Worm (Caenorhabditis elegans) whole organism, L4/young adult: Measurements from ENCODE around the gene F59H6.15.
"Not testable (repeated sequence)": the region's sequence is repeated elsewhere in the genome, so short reads cannot be mapped to it uniquely, and the experiment has no call there.

ENCODE experiments used
- W03F9.2 ChIP-seq: fragments of 150-350 bp; optimal IDR thresholded peaks from 2 replicates; lab custom pipeline; 2014; ENCODE audit warnings: missing biosample characterization, missing genetic modification characterization
- dao-5 ChIP-seq: sonication (generic microtip); optimal IDR thresholded peaks from 2 replicates; lab custom pipeline; 2016; ENCODE audit warnings: missing genotype, missing genetic modification characterization, moderate library complexity, missing compliant biosample characterization
- him-1 ChIP-seq: sonication (generic microtip); optimal IDR thresholded peaks from 2 replicates; lab custom pipeline; 2016; ENCODE audit warnings: missing genotype, missing genetic modification reagents, missing genetic modification characterization, missing compliant biosample characterization

F59H6.15 gene

DNA sequence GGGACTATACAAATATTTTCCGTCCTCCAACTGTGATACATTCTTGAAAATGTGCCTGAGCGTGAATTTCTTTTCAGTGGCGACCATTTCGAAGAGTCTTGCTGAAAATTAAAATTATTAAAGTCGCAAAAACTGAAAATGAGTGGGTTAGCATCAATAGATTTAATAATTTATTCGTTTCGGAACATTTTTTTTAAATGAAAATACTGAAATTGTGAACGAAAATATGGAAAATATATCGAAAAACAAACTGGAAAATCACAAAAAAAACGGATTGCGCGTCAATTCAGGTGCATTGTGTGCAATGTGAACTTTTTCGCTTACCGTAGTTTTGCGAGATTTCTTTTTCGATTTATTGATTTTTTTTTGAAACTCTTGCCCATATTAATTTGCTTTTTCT, 19.1 kb downstream of the F59H6.15 start, which contains the start of gene bath-5:
Gene bath-5 (minus strand): TSS at position 101 of the 400 bp plus-strand sequence.
- TF ChIP-seq him-1 (tag; lab: Kevin White, UChicago) (no peak), W03F9.2 (tag; lab: Kevin White, UChicago) (no peak), dao-5 (tag; lab: Kevin White, UChicago) (no peak)

DNA sequence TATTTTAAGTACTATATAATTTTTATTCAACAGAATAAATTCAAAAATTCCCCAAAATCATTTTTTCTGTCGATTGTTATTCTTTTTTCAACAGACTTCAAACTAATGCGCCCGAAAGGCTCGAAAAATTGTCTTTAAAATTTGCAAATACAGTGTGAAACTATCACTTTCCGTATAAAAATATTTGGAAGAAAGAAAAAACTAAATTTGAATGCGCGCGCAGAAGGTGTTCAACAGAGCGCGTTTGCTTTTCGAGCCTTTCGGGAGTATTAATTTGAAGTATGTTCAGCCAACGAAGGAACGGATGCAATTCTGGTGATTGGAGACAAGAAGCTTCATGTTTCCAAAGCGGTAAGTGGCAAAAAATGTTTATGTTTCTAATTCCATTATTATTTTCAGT, 19.5 kb downstream of the F59H6.15 start, which contains the start of gene btb-4:
Gene btb-4 (plus strand): TSS at position 35 of the 400 bp plus-strand sequence.
- not testable (repeated sequence) for TF ChIP-seq W03F9.2, him-1, dao-5 (tag; lab: Kevin White, UChicago)

DNA sequence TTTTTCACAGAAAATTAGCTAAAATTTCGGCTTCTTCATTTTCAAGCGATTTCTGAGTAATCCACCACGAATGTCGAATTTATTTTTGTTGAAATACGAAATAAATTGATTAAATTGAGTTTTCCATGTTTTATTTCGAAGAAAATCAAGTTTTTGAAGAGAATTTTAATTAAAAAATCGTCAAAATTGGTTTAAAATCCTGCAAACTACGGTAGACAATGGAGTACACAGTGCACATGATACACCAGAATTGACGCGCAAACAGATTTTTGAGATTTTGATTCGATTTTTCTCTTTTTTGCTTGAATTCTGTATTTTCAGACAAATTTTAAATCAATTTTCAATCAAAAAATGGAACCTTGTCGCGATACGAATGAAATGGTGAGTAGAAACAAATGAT, 20.5 kb downstream of the F59H6.15 start, which contains the start of gene F59H6.14:
Gene F59H6.14 (plus strand): TSS at position 301 of the 400 bp plus-strand sequence.
- TF ChIP-seq him-1 (tag; lab: Kevin White, UChicago) (no peak), W03F9.2 (tag; lab: Kevin White, UChicago) (no peak), dao-5 (tag; lab: Kevin White, UChicago) (no peak)

DNA sequence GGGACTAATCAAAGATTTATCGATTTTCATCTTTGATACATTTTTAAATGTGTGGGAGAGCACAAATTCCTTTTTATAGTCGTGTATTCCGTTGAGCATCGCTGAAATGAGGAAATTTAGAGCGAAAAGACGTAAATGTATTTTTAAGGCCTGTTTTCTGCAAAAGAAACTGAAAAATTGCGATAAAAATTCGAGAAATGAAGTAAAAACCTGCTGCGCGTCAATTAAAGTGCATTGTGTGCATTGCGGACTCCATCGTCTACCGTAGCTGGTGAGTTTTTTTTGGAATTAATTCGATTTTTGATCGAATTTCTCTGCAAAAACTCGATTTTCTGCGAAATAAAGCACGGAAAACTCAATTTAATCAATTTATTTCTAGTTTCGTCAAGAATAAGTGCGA, 26.5 kb downstream of the F59H6.15 start, which contains the start of gene bath-19:
Gene bath-19 (minus strand): TSS at position 101 of the 400 bp plus-strand sequence.
- no peak for TF ChIP-seq W03F9.2 (tag; lab: Kevin White, UChicago)
- no peak for TF ChIP-seq dao-5 (tag; lab: Kevin White, UChicago)
- no peak for TF ChIP-seq him-1 (tag; lab: Kevin White, UChicago)

DNA sequence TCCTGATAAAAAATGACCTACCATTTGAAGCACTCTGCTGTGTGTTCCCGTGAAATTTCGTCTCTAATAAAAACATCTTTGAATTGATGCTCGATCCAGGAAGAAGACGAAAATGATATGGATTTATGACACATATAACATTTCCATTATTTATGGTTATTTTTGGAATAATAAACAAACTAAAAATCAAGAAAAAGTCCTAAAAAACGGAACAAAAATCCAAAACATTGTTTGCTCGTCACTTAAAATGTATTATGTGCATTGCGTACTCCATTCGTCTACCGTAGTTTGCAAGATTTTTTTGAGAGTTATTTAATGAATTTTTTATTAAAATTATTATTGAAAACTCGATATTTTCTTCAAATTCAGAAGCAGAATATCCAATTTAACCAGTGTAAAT, 29.6 kb downstream of the F59H6.15 start, which contains the start of gene bath-20:
Gene bath-20 (minus strand): TSS at position 101 of the 400 bp plus-strand sequence.
- TF ChIP-seq W03F9.2 (tag; lab: Kevin White, UChicago) (no peak), him-1 (tag; lab: Kevin White, UChicago) (no peak), dao-5 (tag; lab: Kevin White, UChicago) (no peak)

DNA sequence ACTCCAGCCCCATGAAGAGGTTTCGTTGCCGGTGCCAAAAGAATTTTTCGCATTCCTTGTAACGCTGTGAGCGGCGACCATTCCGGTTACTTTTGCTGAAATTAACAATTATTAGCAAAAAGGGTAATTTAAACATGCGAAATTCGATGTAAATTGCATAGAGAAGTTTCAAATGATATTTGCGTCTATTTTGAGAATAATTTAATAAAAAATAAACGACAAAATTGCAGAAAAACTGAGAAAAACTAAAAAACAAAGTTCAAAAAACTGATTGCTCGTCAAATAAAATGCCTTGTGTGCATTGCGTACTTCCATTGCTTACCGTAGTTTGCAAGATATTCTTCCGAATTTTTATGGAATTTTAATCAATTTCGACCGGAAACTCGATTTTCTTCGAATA, 32.7 kb downstream of the F59H6.15 start, which contains the start of gene bath-24:
Gene bath-24 (minus strand): TSS at position 101 of the 400 bp plus-strand sequence.
- TF ChIP-seq him-1 (tag; lab: Kevin White, UChicago) = no peak
- no peak for TF ChIP-seq dao-5 (tag; lab: Kevin White, UChicago)
- TF ChIP-seq W03F9.2 (tag; lab: Kevin White, UChicago) = no peak

DNA sequence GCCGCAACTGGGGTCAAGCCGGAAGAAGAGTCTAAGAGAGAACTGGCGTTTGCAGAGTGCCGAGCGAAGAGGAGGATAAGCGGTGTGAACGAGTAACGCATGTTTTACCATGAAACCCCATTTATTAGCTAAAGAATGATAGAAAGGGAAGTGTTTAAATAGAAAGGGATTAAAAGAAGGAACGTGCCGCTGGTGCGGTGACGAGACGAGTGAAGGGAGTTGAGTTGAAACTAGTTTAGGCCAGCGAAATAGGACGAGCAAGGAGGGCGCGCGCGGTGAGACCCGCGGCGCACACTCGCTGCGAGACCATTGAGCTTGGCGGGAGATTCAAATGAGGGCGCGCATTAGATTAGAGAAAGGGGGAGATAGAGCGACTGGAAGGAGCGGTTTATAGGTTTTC, 33.8 kb downstream of the F59H6.15 start, which contains the start of gene math-1:
Gene math-1 (minus strand): TSS at position 101 of the 400 bp plus-strand sequence.
- TF ChIP-seq W03F9.2, him-1, dao-5 (tag; lab: Kevin White, UChicago): not testable (repeated sequence)

DNA sequence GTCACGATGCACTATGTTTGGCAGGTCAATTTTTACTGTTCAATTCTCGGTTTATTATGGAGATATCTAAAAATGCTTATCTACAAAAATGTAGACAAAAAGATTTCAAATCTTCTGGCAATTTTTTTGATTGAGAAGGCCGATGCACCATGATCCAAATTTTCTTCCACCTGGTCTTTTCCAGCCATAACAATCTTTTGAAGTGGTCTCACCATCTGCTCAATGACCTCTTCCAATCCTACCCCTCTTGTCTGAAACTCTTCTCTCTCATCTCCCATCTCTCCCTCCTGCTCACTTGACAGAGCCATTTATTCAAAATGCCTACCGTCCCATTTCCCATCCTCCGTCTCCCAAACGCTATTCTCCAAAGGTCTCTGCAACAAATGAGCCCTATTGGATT, 38.6 kb downstream of the F59H6.15 start, which contains the start of gene fbxb-35:
Gene fbxb-35 (plus strand): TSS at position 301 of the 400 bp plus-strand sequence.
- TF ChIP-seq W03F9.2 (tag; lab: Kevin White, UChicago) (no peak), dao-5 (tag; lab: Kevin White, UChicago) (no peak), him-1 (tag; lab: Kevin White, UChicago) (no peak)

DNA sequence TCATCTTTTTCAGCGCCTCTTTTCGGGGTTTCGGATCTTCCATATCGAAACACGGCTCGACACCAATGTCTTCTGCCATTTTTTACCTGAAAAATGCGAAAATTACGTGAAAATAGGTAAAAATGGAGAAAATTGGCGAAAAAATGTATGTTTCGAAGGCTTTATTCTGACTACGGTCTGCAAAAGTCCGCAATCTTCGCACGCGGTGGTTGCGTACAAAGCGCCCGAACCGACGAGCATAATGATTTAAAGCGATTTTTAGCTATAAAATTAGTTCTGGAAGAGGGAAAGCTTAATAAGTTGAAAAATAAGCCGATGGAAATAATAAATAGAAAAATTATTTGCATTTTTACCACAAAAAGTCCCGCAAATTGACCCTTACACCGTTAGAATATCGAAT, 46.2 kb downstream of the F59H6.15 start, which contains the start of gene F07E5.5:
Gene F07E5.5 (minus strand): TSS at position 86 of the 400 bp plus-strand sequence.
- TF ChIP-seq W03F9.2 (tag; lab: Kevin White, UChicago) = no peak
- TF ChIP-seq dao-5 (tag; lab: Kevin White, UChicago) = no peak
- TF ChIP-seq him-1 (tag; lab: Kevin White, UChicago) = no peak
